Fruit fly (Drosophila melanogaster): ENCODE results near the gene CG3222.
A peak's percentile ranks its signal among the peaks of the same experiment; 100 is the strongest.

The CG3222 gene

dm6 chr3L:9571629-9572028 is 27.2 kb upstream of the CG3222 start:
- TF ChIP-seq EcR (GFP tag; optimal IDR thresholded peaks at IDR 0.05) (no peak), CG17806 (tag; optimal IDR thresholded peaks at IDR 0.05) (no peak), D1 (tag; optimal IDR thresholded peaks at IDR 0.05) (peak; percentile 2), CG4496 (GFP tag; IDR thresholded peaks at IDR 0.05) (no peak)

- TF ChIP-seq Snoo (tag; optimal IDR thresholded peaks at IDR 0.05) (no peak), CG9948 (tag; optimal IDR thresholded peaks at IDR 0.05) (no peak), CG17806 (tag; optimal IDR thresholded peaks at IDR 0.05) (no peak), CG15710 (tag; optimal IDR thresholded peaks at IDR 0.05) (no peak), Pif1A (GFP tag; optimal IDR thresholded peaks at IDR 0.05) (no peak), CG8159 (tag; optimal IDR thresholded peaks at IDR 0.05) (no peak), Ets98B (GFP tag; IDR thresholded peaks at IDR 0.05) (no peak), EcR (GFP tag; optimal IDR thresholded peaks at IDR 0.05) (no peak), CG12605 (GFP tag; IDR thresholded peaks at IDR 0.05) (no peak), CG8301 (tag; optimal IDR thresholded peaks at IDR 0.05) (no peak), rn (GFP tag; IDR thresholded peaks at IDR 0.05) (no peak), D1 (tag; optimal IDR thresholded peaks at IDR 0.05) (no peak), CG13204 (GFP tag; optimal IDR thresholded peaks at IDR 0.05) (no peak), fd96Ca (GFP tag; IDR thresholded peaks at IDR 0.05) (no peak), CG10348 (GFP tag; IDR thresholded peaks at IDR 0.05) (no peak), gl (tag; optimal IDR thresholded peaks at IDR 0.05) (no peak)
These were observed 15.4 kb upstream of the CG3222 start for dm6 chr3L:9583388-9583787.

- TF ChIP-seq rn (GFP tag; IDR thresholded peaks at IDR 0.05): no peak
- no peak for TF ChIP-seq CG14655 (GFP tag; optimal IDR thresholded peaks at IDR 0.05)
- no peak for TF ChIP-seq CG17806 (tag; optimal IDR thresholded peaks at IDR 0.05)
- no peak for TF ChIP-seq gl (tag; optimal IDR thresholded peaks at IDR 0.05)
- no peak for TF ChIP-seq D1 (tag; optimal IDR thresholded peaks at IDR 0.05)
- no peak for TF ChIP-seq EcR (GFP tag; optimal IDR thresholded peaks at IDR 0.05)
- TF ChIP-seq CG8301 (tag; optimal IDR thresholded peaks at IDR 0.05): no peak
- TF ChIP-seq CG4496 (GFP tag; IDR thresholded peaks at IDR 0.05): no peak
- no peak for TF ChIP-seq Pif1B (GFP tag; optimal IDR thresholded peaks at IDR 0.05)
- no peak for TF ChIP-seq Ets98B (GFP tag; IDR thresholded peaks at IDR 0.05)
- TF ChIP-seq CG10348 (GFP tag; IDR thresholded peaks at IDR 0.05): no peak
- no peak for TF ChIP-seq CG8159 (tag; optimal IDR thresholded peaks at IDR 0.05)
These were observed 1.3 kb upstream of the CG3222 start, which contains the start of gene Tmc for dm6 chr3L:9597464-9597863. Gene Tmc, plus strand, starts transcription at chr3L:9597764.

dm6 chr3L:9601225-9601624 is 2.4 kb downstream of the CG3222 start, which contains the start of the genes CG3088 and CG3306:
Gene CG3088, minus strand, starts transcription at chr3L:9601325.
Gene CG3306, plus strand, starts transcription at chr3L:9601523.
- no peak for TF ChIP-seq CG15710 (tag; optimal IDR thresholded peaks at IDR 0.05)
- TF ChIP-seq Snoo (tag; optimal IDR thresholded peaks at IDR 0.05): no peak
- no peak for TF ChIP-seq CG17806 (tag; optimal IDR thresholded peaks at IDR 0.05)
- TF ChIP-seq Pif1A (GFP tag; optimal IDR thresholded peaks at IDR 0.05): no peak
- no peak for TF ChIP-seq CG32121 (GFP tag; IDR thresholded peaks at IDR 0.05)
- TF ChIP-seq CG8159 (tag; optimal IDR thresholded peaks at IDR 0.05): no peak
- no peak for TF ChIP-seq Pif1B (GFP tag; optimal IDR thresholded peaks at IDR 0.05)
- TF ChIP-seq D1 (tag; optimal IDR thresholded peaks at IDR 0.05): no peak
- no peak for TF ChIP-seq CG13204 (GFP tag; optimal IDR thresholded peaks at IDR 0.05)
- no peak for TF ChIP-seq CG12605 (GFP tag; IDR thresholded peaks at IDR 0.05)
- TF ChIP-seq CG4496 (GFP tag; IDR thresholded peaks at IDR 0.05): no peak
- no peak for TF ChIP-seq CG34367 (tag; optimal IDR thresholded peaks at IDR 0.05)
- no peak for TF ChIP-seq CG9948 (tag; optimal IDR thresholded peaks at IDR 0.05)
- no peak for TF ChIP-seq rn (GFP tag; IDR thresholded peaks at IDR 0.05)
- no peak for TF ChIP-seq CG8301 (tag; optimal IDR thresholded peaks at IDR 0.05)
- no peak for TF ChIP-seq gl (tag; optimal IDR thresholded peaks at IDR 0.05)
- no peak for TF ChIP-seq fd96Ca (GFP tag; IDR thresholded peaks at IDR 0.05)

- TF ChIP-seq Pif1A (GFP tag; optimal IDR thresholded peaks at IDR 0.05) (no peak), CG32121 (GFP tag; IDR thresholded peaks at IDR 0.05) (no peak), fd96Ca (GFP tag; IDR thresholded peaks at IDR 0.05) (no peak), D1 (tag; optimal IDR thresholded peaks at IDR 0.05) (peak; percentile 86)
These were observed 15.3 kb downstream of the CG3222 start for dm6 chr3L:9613960-9614588.

- TF ChIP-seq EcR (GFP tag; optimal IDR thresholded peaks at IDR 0.05) (peak; percentile 81), Pif1A (GFP tag; optimal IDR thresholded peaks at IDR 0.05) (peak; percentile 15), CG9948 (tag; optimal IDR thresholded peaks at IDR 0.05) (no peak), gl (tag; optimal IDR thresholded peaks at IDR 0.05) (peak; percentile 23), CG12605 (GFP tag; IDR thresholded peaks at IDR 0.05) (0 out of 2 replicates have a peak, but pooled peaks have one; percentile 13), D1 (tag; optimal IDR thresholded peaks at IDR 0.05) (no peak), Ets98B (GFP tag; IDR thresholded peaks at IDR 0.05) (peak; percentile 66; the same call in 1 of the 2 replicates), CG8159 (tag; optimal IDR thresholded peaks at IDR 0.05) (peak; percentile 37), CG17806 (tag; optimal IDR thresholded peaks at IDR 0.05) (no peak), CG15710 (tag; optimal IDR thresholded peaks at IDR 0.05) (peak; percentile 1), fd96Ca (GFP tag; IDR thresholded peaks at IDR 0.05) (peak; percentile 59; the same call in 1 of the 3 replicates)
These were observed 16.0 kb downstream of the CG3222 start, which contains the start of gene LanB2 for dm6 chr3L:9614589-9615442. Gene LanB2, plus strand, starts transcription at chr3L:9614914.

All from whole organism, pupa.